Worm (Caenorhabditis elegans) whole organism, young adult: ENCODE results near the gene F41G3.6.
"Not testable (repeated sequence)": the region's sequence is repeated elsewhere in the genome, so short reads cannot be mapped to it uniquely, and the experiment has no call there.

Experiments
- D2030.7 ChIP-seq: fragments of 200-800 bp; sonication (Bioruptor generic); IDR thresholded peaks from 2 replicates; pipeline ENCODE4 v1.3.6; 2022; ENCODE audit warnings: missing genetic modification reagents, missing genetic modification characterization, missing compliant biosample characterization
- F55B11.4 ChIP-seq: sonication (generic microtip); optimal IDR thresholded peaks from 2 replicates; lab custom pipeline; 2016; ENCODE audit warnings: missing compliant biosample characterization, missing genetic modification characterization, borderline replicate concordance; ENCODE audit not compliant: insufficient read depth
- Y67H2A.10 ChIP-seq: fragments of 200-800 bp; sonication (Bioruptor generic); conservative IDR thresholded peaks from 2 replicates; pipeline ENCODE4 v1.3.6; 2022; ENCODE audit warnings: missing genetic modification reagents, missing genetic modification characterization, missing compliant biosample characterization
- dpl-1 ChIP-seq: fragments of 150-350 bp; optimal IDR thresholded peaks from 2 replicates; lab custom pipeline; 2014; ENCODE audit warnings: missing biosample characterization, missing genetic modification reagents, missing genetic modification characterization
- nhr-120 ChIP-seq: fragments of 200-800 bp; sonication (Bioruptor generic); IDR thresholded peaks from 2 replicates; pipeline ENCODE4 v1.3.6; 2022; ENCODE audit warnings: missing genetic modification characterization, missing compliant biosample characterization
- sea-2 ChIP-seq: fragments of 200-800 bp; sonication (Bioruptor generic); IDR thresholded peaks from 2 replicates; pipeline ENCODE4 v1.3.6; 2022; ENCODE audit warnings: missing genetic modification characterization, missing compliant biosample characterization

- TF ChIP-seq dpl-1 (GFP tag; lab: Kevin White, UChicago); sea-2 (GFP tag; lab: Robert Waterston, UW); nhr-120 (GFP tag; lab: Robert Waterston, UW); Y67H2A.10; D2030.7 (GFP tag; lab: Robert Waterston, UW); F55B11.4: not testable (repeated sequence)
Observed at ce11 chrII:6775076-6775475, 32.4 kb downstream of the F41G3.6 start, which contains the start of gene agr-1.
